Fruit fly (Drosophila melanogaster) whole organism, adult: ENCODE results near the gene ifc.

Experiments used
- CG14711 ChIP-seq: fragments of 200-800 bp; sonication (Bioruptor generic); optimal IDR thresholded peaks from 2 replicates; lab custom pipeline; 2018; ENCODE audit warnings: missing biosample characterization, mild to moderate bottlenecking, missing genetic modification characterization, moderate library complexity
- CG5204 ChIP-seq: fragments of 200-800 bp; sonication (Bioruptor generic); optimal IDR thresholded peaks from 2 replicates; lab custom pipeline; 2016; ENCODE audit warnings: missing biosample characterization, missing genetic modification characterization
- cnc ChIP-seq, 2 experiments: fragments of >200 bp; optimal IDR thresholded peaks; 2 replicates each; lab custom pipeline; 2017

DNA sequence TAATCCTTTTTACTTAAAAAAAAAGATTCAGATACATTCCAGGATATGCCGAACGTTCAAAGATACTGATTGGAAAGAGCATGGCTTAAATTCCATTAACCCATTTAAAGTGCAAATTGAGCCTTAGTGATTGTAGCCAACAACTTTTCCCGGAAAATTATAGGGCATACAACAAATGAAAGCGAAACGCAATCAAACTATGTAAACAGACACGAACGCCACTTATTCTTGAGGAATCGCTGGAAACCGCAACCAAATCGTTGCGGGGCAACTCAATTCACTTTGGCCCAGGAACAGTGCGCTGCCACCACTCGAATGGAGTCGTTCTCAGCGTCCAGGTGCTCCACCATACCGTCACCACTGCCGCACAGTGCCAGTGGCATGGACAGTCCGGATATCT lies 34.4 kb downstream of the ifc start, which contains the start of gene CG13996:
- TF ChIP-seq cnc (optimal IDR thresholded peaks at IDR 0.05; lab: Kevin White, UChicago) (no peak), CG14711 (tag; lab: Kevin White, UChicago) (no peak), CG5204 (no peak)
